Fruit fly (Drosophila melanogaster) Kc167 (cell line): ENCODE results near the gene p.

Experiments used
- Myc ChIP-seq: fragments of >200 bp; optimal IDR thresholded peaks from 2 replicates; lab custom pipeline; 2017; ENCODE audit warnings: missing external identifiers
- Sin3A ChIP-seq: fragments of >200 bp; optimal IDR thresholded peaks from 2 replicates; lab custom pipeline; 2018; ENCODE audit warnings: missing external identifiers
- h ChIP-seq: fragments of >200 bp; optimal IDR thresholded peaks from 3 replicates; lab custom pipeline; 2018; ENCODE audit warnings: missing external identifiers
- insv ChIP-seq: fragments of >200 bp; optimal IDR thresholded peaks from 3 replicates; lab custom pipeline; 2018; ENCODE audit warnings: missing external identifiers
- psq ChIP-seq: fragments of >200 bp; optimal IDR thresholded peaks from 2 replicates; lab custom pipeline; 2017; ENCODE audit warnings: missing external identifiers
- ttk ChIP-seq: sonication (Bioruptor generic); optimal IDR thresholded peaks from 2 replicates; lab custom pipeline; 2017; ENCODE audit warnings: missing external identifiers

DNA sequence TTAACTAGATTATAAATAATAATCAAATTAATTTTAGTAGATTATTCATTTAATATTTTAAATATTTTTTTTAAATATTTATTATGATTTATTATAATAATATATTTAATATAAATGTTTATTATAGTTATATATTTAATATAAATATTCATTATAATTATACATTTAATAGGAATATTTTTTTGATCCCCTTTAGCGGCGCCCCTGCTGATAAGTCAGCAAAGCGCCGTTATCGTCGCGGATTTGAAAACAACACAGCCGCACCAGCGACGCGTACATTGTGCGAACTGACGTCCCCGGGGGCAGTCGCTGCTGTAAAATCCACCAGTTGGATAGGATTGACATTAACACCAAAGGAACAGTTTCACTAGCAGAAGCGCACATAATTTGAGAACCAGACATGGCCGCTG is 42.2 kb upstream of the p start, which contains the start of gene CG8112:
- TF ChIP-seq Sin3A = no peak
- TF ChIP-seq insv (lab: Kevin White, UChicago) = no peak
- no peak for TF ChIP-seq ttk (lab: Kevin White, UChicago)
- no peak for TF ChIP-seq psq
- TF ChIP-seq Myc = no peak
- no peak for TF ChIP-seq h (lab: Kevin White, UChicago)
